Worm (Caenorhabditis elegans) whole organism, L1 larva: ENCODE data around the gene srx-17.

Experiments
- aly-2 ChIP-seq: fragments of 150-350 bp; optimal IDR thresholded peaks from 2 replicates; lab custom pipeline; 2014; ENCODE audit warnings: missing biosample characterization, missing genetic modification characterization
- egl-27 ChIP-seq, 2 experiments: fragments of 150-350 bp in 1 of 2; sonication (generic microtip); optimal IDR thresholded peaks; 3 replicates each; lab custom pipeline; 2017 to 2018; ENCODE audit warnings: missing biosample characterization in 2 of 2, missing genetic modification characterization in 2 of 2, missing genetic modification reagents in 2 of 2
- fkh-10 ChIP-seq: sonication (generic microtip); optimal IDR thresholded peaks from 2 replicates; lab custom pipeline; 2017; ENCODE audit warnings: missing biosample characterization, missing genetic modification reagents, missing genetic modification characterization
- fos-1 ChIP-seq: fragments of 150-350 bp; optimal IDR thresholded peaks from 2 replicates; lab custom pipeline; 2014; ENCODE audit warnings: missing biosample characterization, missing genetic modification characterization
- lsy-2 ChIP-seq, 2 experiments: fragments of 150-350 bp; optimal IDR thresholded peaks; 2 replicates each; lab custom pipeline; 2014; ENCODE audit warnings: missing biosample characterization in 2 of 2, missing genetic modification characterization in 2 of 2
- nhr-77 ChIP-seq: fragments of 150-350 bp; optimal IDR thresholded peaks from 2 replicates; lab custom pipeline; 2014; ENCODE audit warnings: missing biosample characterization, missing genetic modification characterization
- snpc-4 ChIP-seq: fragments of 150-350 bp; optimal IDR thresholded peaks from 2 replicates; lab custom pipeline; 2014; ENCODE audit warnings: missing biosample characterization, missing genetic modification characterization

- TF ChIP-seq egl-27 (tag; optimal IDR thresholded peaks at IDR 0.05; lab: Kevin White, UChicago) (no peak), lsy-2 (tag; optimal IDR thresholded peaks at IDR 0.05; lab: Kevin White, UChicago) (no peak), aly-2 (tag; lab: Kevin White, UChicago) (no peak), fkh-10 (GFP tag; lab: Kevin White, UChicago) (no peak), fos-1 (tag; lab: Kevin White, UChicago) (no peak), snpc-4 (no peak), nhr-77 (tag; lab: Kevin White, UChicago) (no peak)
These were observed 39.6 kb downstream of the srx-17 start, which contains the start of gene T22G5.3 for ce11 chrV:13880607-13881006.
